Fruit fly (Drosophila melanogaster) whole organism, pupa: Measurements from ENCODE around the gene PH4alphaSG1.

Experiments
- CG10348 ChIP-seq: fragments of 200-800 bp; sonication (Bioruptor generic); IDR thresholded peaks from 2 replicates; pipeline ENCODE4 v1.3.6; 2022; ENCODE audit warnings: missing biosample characterization, missing genetic modification characterization
- CG12605 ChIP-seq: fragments of 200-800 bp; sonication (Bioruptor generic); IDR thresholded peaks from 2 replicates; pipeline ENCODE4 v1.3.6; 2022; ENCODE audit warnings: missing biosample characterization, missing genetic modification characterization
- CG13204 ChIP-seq: fragments of 200-800 bp; sonication (Bioruptor generic); optimal IDR thresholded peaks from 2 replicates; lab custom pipeline; 2018; ENCODE audit warnings: missing biosample characterization, mild to moderate bottlenecking, missing genetic modification characterization, moderate library complexity
- CG14655 ChIP-seq: fragments of 200-800 bp; sonication (Bioruptor generic); optimal IDR thresholded peaks from 3 replicates; lab custom pipeline; 2017; ENCODE audit warnings: mild to moderate bottlenecking, missing biosample characterization, missing genetic modification reagents, missing genetic modification characterization
- CG15710 ChIP-seq: fragments of 200-800 bp; sonication (Bioruptor generic); optimal IDR thresholded peaks from 2 replicates; lab custom pipeline; 2018; ENCODE audit warnings: missing biosample characterization, mild to moderate bottlenecking, missing genetic modification characterization, moderate library complexity
- CG17806 ChIP-seq: fragments of 200-800 bp; sonication (Bioruptor generic); optimal IDR thresholded peaks from 2 replicates; lab custom pipeline; 2018; ENCODE audit warnings: missing biosample characterization, mild to moderate bottlenecking, missing genetic modification characterization, moderate library complexity
- CG32121 ChIP-seq: fragments of 200-800 bp; sonication (Bioruptor generic); IDR thresholded peaks from 2 replicates; pipeline ENCODE4 v1.3.6; 2022; ENCODE audit warnings: missing biosample characterization, missing genetic modification characterization
- CG34367 ChIP-seq: fragments of 200-800 bp; sonication (Bioruptor generic); optimal IDR thresholded peaks from 2 replicates; lab custom pipeline; 2018; ENCODE audit warnings: missing biosample characterization, mild to moderate bottlenecking, missing genetic modification characterization
- CG4496 ChIP-seq: fragments of 200-800 bp; sonication (Bioruptor generic); IDR thresholded peaks from 3 replicates; pipeline ENCODE4 v1.3.6; 2022; ENCODE audit warnings: missing biosample characterization, missing genetic modification characterization
- CG8159 ChIP-seq: fragments of 200-800 bp; sonication (Bioruptor generic); optimal IDR thresholded peaks from 3 replicates; lab custom pipeline; 2018; ENCODE audit warnings: missing biosample characterization, mild to moderate bottlenecking, missing genetic modification characterization, moderate library complexity
- CG8301 ChIP-seq: fragments of 200-800 bp; sonication (Bioruptor generic); optimal IDR thresholded peaks from 2 replicates; lab custom pipeline; 2018; ENCODE audit warnings: missing biosample characterization, mild to moderate bottlenecking, missing genetic modification characterization
- CG9948 ChIP-seq: fragments of 200-800 bp; sonication (Bioruptor generic); optimal IDR thresholded peaks from 2 replicates; lab custom pipeline; 2018; ENCODE audit warnings: missing biosample characterization, mild to moderate bottlenecking, missing genetic modification characterization, moderate library complexity
- D1 ChIP-seq: fragments of 200-800 bp; sonication (Bioruptor generic); optimal IDR thresholded peaks from 2 replicates; lab custom pipeline; 2018; ENCODE audit warnings: missing biosample characterization, mild to moderate bottlenecking, missing genetic modification characterization, moderate library complexity
- EcR ChIP-seq: fragments of 200-800 bp; sonication (Bioruptor generic); optimal IDR thresholded peaks from 3 replicates; lab custom pipeline; 2019; ENCODE audit warnings: missing biosample characterization, missing genetic modification characterization, mild to moderate bottlenecking, moderate library complexity, missing genetic modification reagents
- Ets98B ChIP-seq: fragments of 200-800 bp; sonication (Bioruptor generic); IDR thresholded peaks from 2 replicates; pipeline ENCODE4 v1.3.6; 2022; ENCODE audit warnings: missing biosample characterization, missing genetic modification characterization
- Pif1A ChIP-seq: fragments of 200-800 bp; sonication (Bioruptor generic); optimal IDR thresholded peaks from 3 replicates; lab custom pipeline; 2016; ENCODE audit warnings: missing biosample characterization, missing genetic modification characterization
- Pif1B ChIP-seq: fragments of 200-800 bp; sonication (Bioruptor generic); optimal IDR thresholded peaks from 3 replicates; lab custom pipeline; 2016; ENCODE audit warnings: missing biosample characterization, missing genetic modification characterization
- Snoo ChIP-seq: fragments of 200-800 bp; sonication (Bioruptor generic); optimal IDR thresholded peaks from 3 replicates; lab custom pipeline; 2017; ENCODE audit warnings: missing biosample characterization, mild to moderate bottlenecking, missing genetic modification characterization, inconsistent platforms
- fd96Ca ChIP-seq: fragments of 200-800 bp; sonication (Bioruptor generic); IDR thresholded peaks from 3 replicates; pipeline ENCODE4 v1.3.6; 2022; ENCODE audit warnings: missing biosample characterization, missing genetic modification characterization
- gl ChIP-seq: fragments of 200-800 bp; sonication (Bioruptor generic); optimal IDR thresholded peaks from 2 replicates; lab custom pipeline; 2018; ENCODE audit warnings: missing biosample characterization, mild to moderate bottlenecking, missing genetic modification characterization
- rn ChIP-seq: fragments of 200-800 bp; sonication (Bioruptor generic); IDR thresholded peaks from 2 replicates; pipeline ENCODE4 v1.3.6; 2022; ENCODE audit warnings: missing biosample characterization, missing genetic modification characterization

The PH4alphaSG1 gene

DNA sequence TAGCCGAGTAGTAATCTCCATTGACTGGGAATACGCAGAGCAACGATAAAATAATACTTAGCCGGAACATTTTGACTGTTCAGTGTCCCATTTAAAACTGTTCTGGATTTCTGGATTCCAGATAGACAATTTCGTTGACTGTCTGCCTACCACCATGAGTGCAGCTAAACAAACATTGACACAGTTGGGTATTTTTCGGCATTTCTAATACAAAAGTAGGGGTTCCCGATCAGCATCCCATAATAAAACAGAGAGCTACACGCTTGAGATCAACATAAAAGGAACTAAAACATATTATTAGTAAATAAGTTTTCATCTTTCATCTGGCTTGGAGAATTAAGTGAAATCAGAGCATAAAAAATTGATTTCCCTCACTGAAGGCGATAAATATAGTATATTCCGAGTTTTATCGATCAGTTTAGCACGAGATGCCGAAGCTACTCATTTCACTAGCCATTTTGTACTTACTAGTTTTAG lies at the start of gene PH4alphaSG1, which contains the start of gene CG15539:
PH4alphaSG1 (minus strand) TSS at position 101 of the 477 bp plus-strand sequence.
CG15539 (plus strand) TSS at position 427 of the 477 bp plus-strand sequence.
- TF ChIP-seq fd96Ca: no peak

DNA sequence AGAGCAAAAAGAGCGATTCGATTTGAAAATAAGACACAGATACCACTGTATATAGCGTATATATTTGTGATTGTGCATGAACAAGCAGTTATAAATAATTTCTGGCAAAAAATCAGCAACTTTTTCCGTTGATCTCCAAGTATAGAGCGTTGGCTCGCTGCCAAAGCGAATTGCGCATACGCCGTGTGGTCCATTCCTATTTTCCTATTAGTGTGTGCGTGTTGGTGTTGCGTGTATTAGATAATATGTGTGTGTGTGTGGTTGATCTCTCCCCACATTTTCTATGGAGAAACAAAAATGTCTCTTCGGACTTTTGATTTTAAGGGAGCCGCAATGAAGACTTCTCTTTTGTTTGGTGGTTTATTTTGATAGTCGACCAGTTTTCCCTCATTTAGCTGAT lies 47.1 kb upstream of the PH4alphaSG1 start:
- TF ChIP-seq CG14655 (GFP tag; lab: Kevin White, UChicago) (peak; percentile 3), CG32121 (peak; percentile 27; the same call in 1 of the 2 replicates), CG34367 (tag; lab: Kevin White, UChicago) (no peak)
- TF ChIP-seq, all 21 proteins: peak for 2

DNA sequence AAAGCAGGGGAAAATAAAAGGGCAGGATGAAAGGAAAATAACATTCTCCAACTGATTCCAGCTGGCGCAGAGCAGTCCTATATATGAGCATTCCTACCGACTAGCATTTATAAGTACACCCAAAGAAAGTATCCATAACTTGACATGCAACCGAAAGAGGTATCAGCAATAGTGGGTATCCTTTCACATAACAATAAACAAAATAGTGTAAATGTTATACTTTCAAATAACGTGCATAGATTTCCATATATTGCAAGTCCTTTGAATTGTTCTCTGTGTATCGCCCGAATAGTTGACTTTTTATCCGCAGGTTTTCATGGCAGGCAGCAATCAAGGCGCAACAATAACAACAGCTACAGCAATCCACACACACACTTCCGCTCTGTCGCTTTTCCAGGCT lies 44.6 kb upstream of the PH4alphaSG1 start:
- TF ChIP-seq Pif1B (GFP tag; lab: Kevin White, UChicago) (no peak), CG10348 (GFP tag; lab: Robert Waterston, UW) (no peak), fd96Ca (no peak), CG13204 (GFP tag; lab: Kevin White, UChicago) (no peak), CG8301 (peak; percentile 11), CG9948 (tag; lab: Kevin White, UChicago) (no peak), CG14655 (GFP tag; lab: Kevin White, UChicago) (peak; percentile 25), CG32121 (no peak), CG17806 (tag; lab: Kevin White, UChicago) (no peak), CG4496 (GFP tag; lab: Robert Waterston, UW) (no peak), Snoo (tag; lab: Kevin White, UChicago) (no peak), CG34367 (tag; lab: Kevin White, UChicago) (no peak), Pif1A (GFP tag; lab: Kevin White, UChicago) (no peak), CG12605 (no peak), D1 (tag; lab: Kevin White, UChicago) (no peak), CG8159 (peak; percentile 5), CG15710 (tag; lab: Kevin White, UChicago) (no peak), EcR (no peak), gl (no peak), rn (GFP tag; lab: Robert Waterston, UW) (no peak), Ets98B (GFP tag; lab: Robert Waterston, UW) (0 out of 2 replicates have a peak, but pooled peaks have one; percentile 16)

DNA sequence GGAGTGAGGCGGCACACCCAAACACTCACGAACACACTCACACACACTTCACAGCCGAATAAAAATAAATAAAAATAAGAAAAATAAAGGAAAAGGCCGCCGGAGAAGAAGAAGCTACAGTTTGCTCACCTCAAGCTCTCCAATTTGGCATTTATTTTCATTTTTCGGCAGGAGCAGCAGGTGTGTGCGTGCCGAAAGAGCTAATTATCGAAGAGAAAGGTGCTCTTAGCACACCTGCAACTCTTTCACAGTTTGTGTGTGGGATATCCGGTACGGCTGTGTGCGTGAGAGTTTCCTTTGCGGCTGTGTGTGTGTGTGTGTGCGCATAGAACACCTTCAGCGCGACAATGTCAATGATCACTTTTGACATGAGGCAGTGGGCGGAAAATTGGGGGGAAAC lies 39.5 kb upstream of the PH4alphaSG1 start:
- no peak for TF ChIP-seq D1 (tag; lab: Kevin White, UChicago)
- TF ChIP-seq CG32121: no peak
- TF ChIP-seq Pif1B (GFP tag; lab: Kevin White, UChicago): no peak
- TF ChIP-seq CG8301: no peak
- TF ChIP-seq rn (GFP tag; lab: Robert Waterston, UW): no peak
- TF ChIP-seq, all 21 proteins: peak for 0

DNA sequence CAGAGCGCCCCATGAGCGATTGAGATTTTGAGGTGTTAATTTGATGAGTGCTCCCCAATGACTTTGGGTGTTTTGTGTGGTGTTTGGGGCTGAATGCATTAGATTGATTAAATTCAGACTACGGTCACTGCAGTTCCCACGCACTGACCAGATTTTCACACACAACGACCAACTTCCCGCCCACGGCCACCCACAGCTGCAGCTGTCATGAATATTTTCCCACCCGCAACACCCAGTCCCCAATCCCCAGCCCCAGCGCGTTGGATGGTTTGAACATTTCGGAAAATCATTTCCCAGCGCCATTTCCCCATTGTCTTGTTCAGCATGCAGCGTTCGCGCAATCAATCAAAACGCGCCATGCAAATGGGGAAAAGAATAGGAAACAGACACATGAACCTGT lies 36.0 kb upstream of the PH4alphaSG1 start:
- TF ChIP-seq CG17806 (tag; lab: Kevin White, UChicago) (no peak), rn (GFP tag; lab: Robert Waterston, UW) (no peak), D1 (tag; lab: Kevin White, UChicago) (no peak), Pif1A (GFP tag; lab: Kevin White, UChicago) (no peak), EcR (no peak), Pif1B (GFP tag; lab: Kevin White, UChicago) (no peak), CG13204 (GFP tag; lab: Kevin White, UChicago) (no peak), Ets98B (GFP tag; lab: Robert Waterston, UW) (no peak), CG15710 (tag; lab: Kevin White, UChicago) (no peak), CG32121 (no peak), CG10348 (GFP tag; lab: Robert Waterston, UW) (no peak), CG34367 (tag; lab: Kevin White, UChicago) (no peak), gl (no peak), fd96Ca (no peak), Snoo (tag; lab: Kevin White, UChicago) (no peak), CG8301 (no peak), CG14655 (GFP tag; lab: Kevin White, UChicago) (no peak), CG4496 (GFP tag; lab: Robert Waterston, UW) (no peak), CG8159 (no peak)

DNA sequence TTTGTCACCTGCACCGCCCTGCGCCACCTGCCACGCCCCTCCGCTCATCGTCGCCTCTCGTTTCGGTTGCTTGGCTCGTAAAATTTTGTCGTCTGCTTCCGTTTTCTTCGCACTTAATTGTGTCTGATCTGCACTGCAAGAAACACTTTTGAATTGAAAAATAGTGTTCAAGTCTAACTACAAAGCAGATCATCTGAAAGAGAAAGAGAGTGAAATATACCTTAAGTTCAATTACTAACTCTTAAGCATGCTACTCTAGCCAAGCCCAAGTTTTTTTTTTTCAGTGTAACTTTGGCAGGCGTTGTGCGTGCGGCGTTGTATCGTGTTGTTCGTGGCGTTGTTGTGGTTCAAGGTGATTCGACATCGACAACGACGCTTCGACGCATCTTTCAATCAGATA lies 34.7 kb upstream of the PH4alphaSG1 start:
- TF ChIP-seq CG4496 (GFP tag; lab: Robert Waterston, UW) (peak; percentile 89), CG34367 (tag; lab: Kevin White, UChicago) (peak; percentile 49), EcR (no peak), D1 (tag; lab: Kevin White, UChicago) (no peak), CG15710 (tag; lab: Kevin White, UChicago) (peak; percentile 50), CG17806 (tag; lab: Kevin White, UChicago) (peak; percentile 55), gl (no peak), CG9948 (tag; lab: Kevin White, UChicago) (peak; percentile 40), Pif1A (GFP tag; lab: Kevin White, UChicago) (peak; percentile 49), Ets98B (GFP tag; lab: Robert Waterston, UW) (peak; percentile 83), CG14655 (GFP tag; lab: Kevin White, UChicago) (peak; percentile 67), CG10348 (GFP tag; lab: Robert Waterston, UW) (peak; percentile 69; the same call in 1 of the 2 replicates), Snoo (tag; lab: Kevin White, UChicago) (peak; percentile 15), Pif1B (GFP tag; lab: Kevin White, UChicago) (peak; percentile 25), fd96Ca (peak; percentile 84), CG8301 (peak; percentile 62), CG13204 (GFP tag; lab: Kevin White, UChicago) (no peak), CG32121 (peak; percentile 81), rn (GFP tag; lab: Robert Waterston, UW) (peak; percentile 61), CG12605 (peak; percentile 54), CG8159 (peak; percentile 59)
